Worm (Caenorhabditis elegans) whole organism, midembryonic: ENCODE data around the gene D1086.17.

ENCODE experiments used
- cog-1 ChIP-seq: sonication (generic microtip); optimal IDR thresholded peaks from 2 replicates; lab custom pipeline; 2016; ENCODE audit warnings: missing genetic modification characterization, missing compliant biosample characterization
- klf-2 ChIP-seq: fragments of 200-800 bp; sonication (Bioruptor generic); conservative IDR thresholded peaks from 2 replicates; pipeline ENCODE4 v1.3.6; 2022; ENCODE audit warnings: missing genetic modification reagents, missing genetic modification characterization, missing compliant biosample characterization
- ref-1 ChIP-seq: fragments of 200-800 bp; sonication (Bioruptor generic); conservative IDR thresholded peaks from 2 replicates; pipeline ENCODE4 v1.3.6; 2022; ENCODE audit warnings: missing genetic modification reagents, missing genetic modification characterization, missing compliant biosample characterization
- ztf-23 ChIP-seq: fragments of 200-800 bp; sonication (Bioruptor generic); IDR thresholded peaks from 2 replicates; pipeline ENCODE4 v1.3.6; 2022; ENCODE audit warnings: missing genetic modification reagents, missing genetic modification characterization, missing compliant biosample characterization

- TF ChIP-seq cog-1 (tag; lab: Kevin White, UChicago) (no peak), klf-2 (no peak), ref-1 (GFP tag; lab: Robert Waterston, UW) (no peak), ztf-23 (no peak)
Observed at ce11 chrV:14110042-14110441, 42.4 kb downstream of the D1086.17 start, which contains the start of gene H39E23.2.
